Fruit fly (Drosophila melanogaster) whole organism, embryonic: ENCODE results near the gene CG11672.

Experiments used
- CTCF ChIP-seq: fragments of 200-800 bp; sonication (Bioruptor generic); optimal IDR thresholded peaks from 2 replicates; lab custom pipeline; 2017; ENCODE audit warnings: missing biosample characterization, mild to moderate bottlenecking, missing genetic modification characterization, moderate library complexity
- Deaf1 ChIP-seq: fragments of 200-800 bp; optimal IDR thresholded peaks from 3 replicates; lab custom pipeline; 2019; ENCODE audit warnings: missing biosample characterization, mild to moderate bottlenecking, missing genetic modification characterization, moderate library complexity

DNA sequence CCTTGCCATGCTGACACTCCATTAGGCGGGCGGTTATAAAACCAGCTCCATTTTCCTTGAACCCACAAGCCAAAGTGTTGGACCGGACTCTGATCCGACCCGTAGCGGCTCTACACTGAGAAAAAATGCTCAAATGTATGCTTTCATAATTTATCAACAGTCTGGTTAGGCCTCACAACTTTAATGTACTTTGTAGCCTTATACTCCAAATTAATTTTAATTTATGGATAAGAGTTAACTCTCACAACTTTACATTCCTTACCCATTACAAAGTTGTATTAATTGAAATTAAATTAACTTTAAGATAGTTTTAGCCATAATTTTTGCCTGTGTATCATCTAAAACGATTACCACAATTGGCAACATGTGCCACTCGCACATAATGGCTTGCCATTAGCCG is 34.3 kb downstream of the CG11672 start:
- TF ChIP-seq CTCF (GFP tag; lab: Kevin White, UChicago) (no peak), Deaf1 (tag; lab: Kevin White, UChicago) (peak; percentile 4)
